Worm (Caenorhabditis elegans) whole organism, L3 larva: ENCODE measurements around the gene col-120.
A peak's percentile ranks its signal among the peaks of the same experiment; 100 is the strongest.

ENCODE experiments used
- R02D3.7 ChIP-seq: fragments of 150-350 bp; optimal IDR thresholded peaks from 2 replicates; lab custom pipeline; 2014; ENCODE audit warnings: missing biosample characterization, missing genetic modification characterization
- ZK546.5 ChIP-seq: sonication (generic microtip); optimal IDR thresholded peaks from 2 replicates; lab custom pipeline; 2017; ENCODE audit warnings: missing biosample characterization, missing genetic modification characterization
- aly-2 ChIP-seq: fragments of 150-350 bp; optimal IDR thresholded peaks from 2 replicates; lab custom pipeline; 2014; ENCODE audit warnings: missing biosample characterization, missing genetic modification characterization
- ceh-16 ChIP-seq: sonication (generic microtip); optimal IDR thresholded peaks from 2 replicates; lab custom pipeline; 2017; ENCODE audit warnings: missing biosample characterization, missing genetic modification characterization
- ceh-28 ChIP-seq: fragments of 150-350 bp; optimal IDR thresholded peaks from 2 replicates; lab custom pipeline; 2014; ENCODE audit warnings: missing biosample characterization, missing genetic modification reagents, missing genetic modification characterization
- egl-27 ChIP-seq: sonication (generic microtip); optimal IDR thresholded peaks from 4 replicates; lab custom pipeline; 2017; ENCODE audit warnings: missing biosample characterization, missing genetic modification reagents, missing genetic modification characterization
- elt-1 ChIP-seq: fragments of 150-350 bp; optimal IDR thresholded peaks from 2 replicates; lab custom pipeline; 2014; ENCODE audit warnings: missing biosample characterization, missing genetic modification characterization
- elt-3 ChIP-seq, 3 experiments: fragments of 150-350 bp in 1 of 3; sonication (generic microtip) in 2 of 3; optimal IDR thresholded peaks; 2 replicates in 2 of 3; 4 replicates in 1 of 3; lab custom pipeline; 2014 to 2017; ENCODE audit warnings: missing biosample characterization in 3 of 3, missing genetic modification characterization in 3 of 3
- eor-1 ChIP-seq, 2 experiments: fragments of 150-350 bp; optimal IDR thresholded peaks; 2 replicates each; lab custom pipeline; 2014 to 2018; ENCODE audit warnings: missing biosample characterization in 2 of 2, missing genetic modification characterization in 2 of 2
- fkh-10 ChIP-seq: sonication (generic microtip); optimal IDR thresholded peaks from 2 replicates; lab custom pipeline; 2017; ENCODE audit warnings: missing biosample characterization, missing genetic modification reagents, missing genetic modification characterization
- fkh-2 ChIP-seq: fragments of 150-350 bp; optimal IDR thresholded peaks from 2 replicates; lab custom pipeline; 2014; ENCODE audit warnings: missing biosample characterization, missing genetic modification reagents, missing genetic modification characterization
- hmg-11 ChIP-seq: sonication (generic microtip); optimal IDR thresholded peaks from 2 replicates; lab custom pipeline; 2016; ENCODE audit warnings: missing genetic modification characterization, missing compliant biosample characterization
- lin-39 ChIP-seq: fragments of 150-350 bp; optimal IDR thresholded peaks from 2 replicates; lab custom pipeline; 2018; ENCODE audit warnings: missing biosample characterization, missing genetic modification reagents, missing genetic modification characterization
- lsy-12 ChIP-seq: sonication (generic microtip); optimal IDR thresholded peaks from 2 replicates; lab custom pipeline; 2016; ENCODE audit warnings: mild to moderate bottlenecking, missing genetic modification characterization, missing compliant biosample characterization
- mdl-1 ChIP-seq: fragments of 150-350 bp; optimal IDR thresholded peaks from 2 replicates; lab custom pipeline; 2014; ENCODE audit warnings: missing biosample characterization, missing genetic modification characterization
- mml-1 ChIP-seq: fragments of 150-350 bp; sonication (generic microtip); optimal IDR thresholded peaks from 3 replicates; lab custom pipeline; 2014; ENCODE audit warnings: missing biosample characterization, missing genetic modification characterization
- nhr-12 ChIP-seq: fragments of 150-350 bp; optimal IDR thresholded peaks from 2 replicates; lab custom pipeline; 2014; ENCODE audit warnings: missing biosample characterization, missing genetic modification characterization
- nhr-23 ChIP-seq: fragments of 150-350 bp; optimal IDR thresholded peaks from 2 replicates; lab custom pipeline; 2014; ENCODE audit warnings: missing biosample characterization, missing genetic modification reagents, missing genetic modification characterization
- nhr-237 ChIP-seq: fragments of 150-350 bp; optimal IDR thresholded peaks from 2 replicates; lab custom pipeline; 2014; ENCODE audit warnings: missing biosample characterization, missing genetic modification characterization
- nhr-25 ChIP-seq: sonication (generic microtip); optimal IDR thresholded peaks from 2 replicates; lab custom pipeline; 2017; ENCODE audit warnings: missing biosample characterization, missing genetic modification characterization
- nhr-28 ChIP-seq: fragments of 150-350 bp; optimal IDR thresholded peaks from 2 replicates; lab custom pipeline; 2014; ENCODE audit warnings: missing biosample characterization, missing genetic modification characterization
- nhr-43 ChIP-seq: sonication (generic microtip); optimal IDR thresholded peaks from 2 replicates; lab custom pipeline; 2016; ENCODE audit warnings: mild to moderate bottlenecking, missing genetic modification characterization, missing compliant biosample characterization; ENCODE audit not compliant: poor library complexity, severe bottlenecking
- nhr-67 ChIP-seq: fragments of 150-350 bp; optimal IDR thresholded peaks from 2 replicates; lab custom pipeline; 2014; ENCODE audit warnings: missing biosample characterization, missing genetic modification characterization
- nhr-77 ChIP-seq: fragments of 150-350 bp; optimal IDR thresholded peaks from 2 replicates; lab custom pipeline; 2014; ENCODE audit warnings: missing biosample characterization, missing genetic modification characterization
- pha-4 ChIP-seq: fragments of 150-350 bp; optimal IDR thresholded peaks from 2 replicates; lab custom pipeline; 2014; ENCODE audit warnings: missing biosample characterization, missing genetic modification reagents, missing genetic modification characterization
- pqm-1 ChIP-seq: fragments of 150-350 bp; optimal IDR thresholded peaks from 2 replicates; lab custom pipeline; 2017; ENCODE audit warnings: missing biosample characterization, missing genetic modification characterization, inconsistent platforms
- sea-2 ChIP-seq: fragments of 150-350 bp; sonication (generic microtip); optimal IDR thresholded peaks from 4 replicates; lab custom pipeline; 2014; ENCODE audit warnings: missing biosample characterization, missing genetic modification reagents, missing genetic modification characterization
- skn-1 ChIP-seq: fragments of 150-350 bp; optimal IDR thresholded peaks from 2 replicates; lab custom pipeline; 2014; ENCODE audit warnings: missing biosample characterization, missing genetic modification characterization
- snpc-4 ChIP-seq: fragments of 150-350 bp; optimal IDR thresholded peaks from 2 replicates; lab custom pipeline; 2014; ENCODE audit warnings: missing biosample characterization, missing genetic modification characterization
- tbx-2 ChIP-seq: sonication (generic microtip); optimal IDR thresholded peaks from 2 replicates; lab custom pipeline; 2016; ENCODE audit warnings: mild to moderate bottlenecking, missing genetic modification characterization, missing compliant biosample characterization
- unc-39 ChIP-seq: sonication (generic microtip); optimal IDR thresholded peaks from 4 replicates; lab custom pipeline; 2017; ENCODE audit warnings: missing biosample characterization, missing genetic modification characterization
- zag-1 ChIP-seq: fragments of 150-350 bp; optimal IDR thresholded peaks from 2 replicates; lab custom pipeline; 2014; ENCODE audit warnings: missing biosample characterization, missing genetic modification characterization
- ztf-4 ChIP-seq: fragments of 150-350 bp; optimal IDR thresholded peaks from 2 replicates; lab custom pipeline; 2014; ENCODE audit warnings: missing biosample characterization, missing genetic modification characterization

Gene col-120

ce11 chrIV:9243670-9244069, 17.9 kb downstream of the col-120 start, which contains the start of gene rab-28:
Gene rab-28, minus strand, starts transcription at chrIV:9244012.
- TF ChIP-seq snpc-4 (no peak), elt-1 (no peak), zag-1 (tag; lab: Kevin White, UChicago) (no peak), nhr-43 (tag; lab: Kevin White, UChicago) (no peak), lsy-12 (no peak)
- TF ChIP-seq, all 47 proteins: peak for 0

- TF ChIP-seq nhr-77 (tag; lab: Kevin White, UChicago) (no peak), elt-3 (tag; optimal IDR thresholded peaks at IDR 0.05; lab: Kevin White, UChicago) (peak in 1 of 3 experiments; percentile 63)
- TF ChIP-seq, all 47 proteins: peak for 1
These were observed 22.4 kb downstream of the col-120 start for ce11 chrIV:9239151-9239550.

- TF ChIP-seq nhr-23 (tag; lab: Kevin White, UChicago): peak; percentile 43
- TF ChIP-seq elt-1: peak; percentile 77
- TF ChIP-seq mml-1 (tag; lab: Kevin White, UChicago): no peak
- TF ChIP-seq zag-1 (tag; lab: Kevin White, UChicago): no peak
- TF ChIP-seq fkh-10: no peak
- no peak for TF ChIP-seq pqm-1 (tag; lab: Kevin White, UChicago)
- no peak for TF ChIP-seq ceh-28 (tag; lab: Kevin White, UChicago)
- no peak for TF ChIP-seq egl-27 (tag; lab: Kevin White, UChicago)
- TF ChIP-seq skn-1: no peak
- TF ChIP-seq nhr-43 (tag; lab: Kevin White, UChicago): peak; percentile 31
- no peak for TF ChIP-seq nhr-67 (tag; lab: Kevin White, UChicago)
- no peak for TF ChIP-seq lsy-12
These were observed 29.0 kb downstream of the col-120 start, which contains the start of gene Y11D7A.3 for ce11 chrIV:9232421-9233141. Gene Y11D7A.3, plus strand, starts transcription at chrIV:9233091.

DNA sequence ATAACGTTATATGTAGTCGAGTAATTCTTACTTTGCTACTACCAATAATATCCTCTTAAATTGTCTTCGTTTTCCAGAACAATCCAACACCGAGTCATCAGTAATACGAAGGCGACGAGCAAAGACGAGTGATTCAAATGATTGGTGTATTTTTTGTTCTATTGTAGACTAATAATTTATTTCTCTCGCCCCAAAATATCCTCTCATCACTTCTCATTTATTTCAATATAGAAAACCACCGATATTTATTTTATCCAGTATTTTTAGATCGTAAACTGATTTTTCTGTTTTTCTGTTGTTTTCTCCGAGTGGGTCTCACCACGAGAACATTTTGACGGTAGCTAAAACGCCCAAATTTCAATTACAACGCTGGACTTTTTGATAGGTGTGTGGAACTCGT, 33.9 kb downstream of the col-120 start:
- TF ChIP-seq nhr-237 (tag; lab: Kevin White, UChicago) (no peak), nhr-25 (tag; lab: Kevin White, UChicago) (no peak), nhr-43 (tag; lab: Kevin White, UChicago) (no peak), nhr-12 (no peak), unc-39 (tag; lab: Kevin White, UChicago) (no peak), aly-2 (tag; lab: Kevin White, UChicago) (no peak), eor-1 (tag; optimal IDR thresholded peaks at IDR 0.05; lab: Kevin White, UChicago) (no peak)

DNA sequence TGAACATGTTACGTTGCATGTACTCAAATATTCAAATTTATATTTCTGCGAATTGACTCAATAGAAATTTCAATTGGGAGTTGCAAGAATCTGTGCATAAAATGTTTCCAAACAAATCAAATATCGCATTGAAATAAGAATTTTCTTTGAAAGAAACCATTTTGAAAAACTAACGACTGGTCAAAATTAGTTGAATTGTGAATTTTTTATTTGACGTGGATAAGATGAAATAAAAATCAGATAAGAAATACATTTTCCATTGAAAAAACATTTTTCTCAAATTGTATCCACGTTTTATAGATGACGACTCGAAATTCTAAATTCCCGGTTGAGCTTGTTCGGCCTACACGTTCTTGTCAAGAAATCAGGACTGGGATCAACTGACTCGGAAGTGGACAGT, 36.8 kb downstream of the col-120 start, which contains the start of gene C46C2.3:
C46C2.3 (plus strand) TSS at position 301 of the 400 bp plus-strand sequence.
- TF ChIP-seq elt-1: no peak
- no peak for TF ChIP-seq mml-1 (tag; lab: Kevin White, UChicago)

ce11 chrIV:9218415-9218814, 43.2 kb downstream of the col-120 start:
- no peak for TF ChIP-seq nhr-25 (tag; lab: Kevin White, UChicago)
- TF ChIP-seq ceh-16 (tag; lab: Kevin White, UChicago): no peak
- no peak for TF ChIP-seq hmg-11 (tag; lab: Kevin White, UChicago)
- no peak for TF ChIP-seq eor-1 (tag; optimal IDR thresholded peaks at IDR 0.05; lab: Kevin White, UChicago)
- no peak for TF ChIP-seq aly-2 (tag; lab: Kevin White, UChicago)
- no peak for TF ChIP-seq ZK546.5
- TF ChIP-seq fkh-2 (tag; lab: Kevin White, UChicago): no peak
- no peak for TF ChIP-seq nhr-67 (tag; lab: Kevin White, UChicago)
- TF ChIP-seq lin-39 (tag; lab: Kevin White, UChicago): no peak
- no peak for TF ChIP-seq mdl-1 (tag; lab: Kevin White, UChicago)
- TF ChIP-seq R02D3.7 (tag; lab: Kevin White, UChicago): no peak
- no peak for TF ChIP-seq nhr-28 (tag; lab: Kevin White, UChicago)
- TF ChIP-seq ztf-4 (tag; lab: Kevin White, UChicago): no peak
- TF ChIP-seq sea-2 (GFP tag; lab: Kevin White, UChicago): no peak
- no peak for TF ChIP-seq elt-1
- no peak for TF ChIP-seq pha-4 (tag; lab: Kevin White, UChicago)
- no peak for TF ChIP-seq tbx-2
- no peak for TF ChIP-seq nhr-237 (tag; lab: Kevin White, UChicago)
- no peak for TF ChIP-seq zag-1 (tag; lab: Kevin White, UChicago)
